Worm (Caenorhabditis elegans) whole organism, L1 larva: Measurements from ENCODE around the gene rha-1.

Experiments
- C34B4.2 ChIP-seq: sonication (generic microtip); optimal IDR thresholded peaks from 2 replicates; lab custom pipeline; 2017; ENCODE audit warnings: mild to moderate bottlenecking, missing genetic modification characterization, missing compliant biosample characterization
- nhr-237 ChIP-seq: fragments of 150-350 bp; optimal IDR thresholded peaks from 2 replicates; lab custom pipeline; 2014; ENCODE audit warnings: missing biosample characterization, missing genetic modification characterization
- nhr-28 ChIP-seq: fragments of 150-350 bp; optimal IDR thresholded peaks from 2 replicates; lab custom pipeline; 2014; ENCODE audit warnings: missing biosample characterization, missing genetic modification characterization
- nhr-76 ChIP-seq: sonication (generic microtip); optimal IDR thresholded peaks from 2 replicates; lab custom pipeline; 2017; ENCODE audit warnings: missing biosample characterization, missing genetic modification characterization
- nhr-85 ChIP-seq: sonication (generic microtip); peaks from one replicate; lab custom pipeline; 2016; ENCODE audit warnings: missing genetic modification characterization, inconsistent platforms, missing compliant biosample characterization
- pqm-1 ChIP-seq: sonication (generic microtip); optimal IDR thresholded peaks from 3 replicates; lab custom pipeline; 2017; ENCODE audit warnings: missing biosample characterization, missing genetic modification characterization
- rnt-1 ChIP-seq: sonication (generic microtip); optimal IDR thresholded peaks from 2 replicates; lab custom pipeline; 2016; ENCODE audit warnings: mild to moderate bottlenecking, missing genetic modification characterization, moderate library complexity, missing compliant biosample characterization
- skn-1 ChIP-seq: fragments of 150-350 bp; optimal IDR thresholded peaks from 2 replicates; lab custom pipeline; 2014; ENCODE audit warnings: missing biosample characterization, missing genetic modification characterization
- sox-4 ChIP-seq: sonication (generic microtip); optimal IDR thresholded peaks from 2 replicates; lab custom pipeline; 2016; ENCODE audit warnings: missing genetic modification characterization, missing compliant biosample characterization
- tbx-2 ChIP-seq: sonication (generic microtip); optimal IDR thresholded peaks from 2 replicates; lab custom pipeline; 2016; ENCODE audit warnings: missing genetic modification characterization, missing compliant biosample characterization
- unc-30 ChIP-seq: sonication (generic microtip); optimal IDR thresholded peaks from 2 replicates; lab custom pipeline; 2017; ENCODE audit warnings: missing biosample characterization, missing genetic modification characterization
- unc-62 ChIP-seq: fragments of 150-350 bp; optimal IDR thresholded peaks from 2 replicates; lab custom pipeline; 2014; ENCODE audit warnings: missing biosample characterization, missing genetic modification reagents, missing genetic modification characterization
- unc-98 ChIP-seq: fragments of 200-800 bp; sonication (Bioruptor generic); IDR thresholded peaks from 2 replicates; pipeline ENCODE4 v1.3.6; 2022; ENCODE audit warnings: missing genetic modification characterization, missing compliant biosample characterization

DNA sequence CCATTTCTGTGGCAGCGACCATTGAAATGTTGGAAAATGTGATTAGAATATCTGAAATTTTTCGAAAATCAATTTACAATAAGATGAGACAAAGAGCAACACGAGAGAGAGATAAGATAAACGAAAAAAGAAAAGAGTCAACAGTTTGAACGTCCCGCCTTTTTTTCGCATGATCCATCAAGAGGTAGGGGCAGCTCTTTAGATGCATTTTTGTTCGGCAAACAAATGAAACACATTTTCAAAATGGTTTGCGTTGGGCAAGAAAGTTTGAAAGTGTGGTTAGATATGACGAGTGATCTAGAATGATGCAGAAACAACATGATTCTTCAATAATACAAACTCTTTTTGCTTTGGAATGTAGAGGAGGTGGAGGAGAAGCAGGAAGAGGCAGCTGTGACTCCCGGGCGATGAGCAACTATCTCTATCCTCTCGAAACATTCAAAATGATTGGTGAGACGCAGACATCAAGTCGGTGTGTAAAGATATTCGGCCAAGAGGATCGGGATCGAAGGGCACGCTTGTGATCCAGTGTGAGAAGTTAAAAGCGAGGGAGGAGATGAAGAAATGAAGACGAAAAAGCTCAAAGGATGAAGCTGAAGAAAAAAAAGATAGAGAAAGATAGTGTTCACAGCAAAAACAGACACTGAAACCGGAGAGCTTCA lies 38.9 kb downstream of the rha-1 start, which contains the start of gene F46C5.6:
- TF ChIP-seq pqm-1 (tag; lab: Kevin White, UChicago) (no peak), nhr-237 (tag; lab: Kevin White, UChicago) (no peak), rnt-1 (peak; percentile 66), unc-98 (GFP tag; lab: Robert Waterston, UW) (no peak), tbx-2 (tag; lab: Kevin White, UChicago) (peak; percentile 19), nhr-76 (tag; lab: Kevin White, UChicago) (no peak), nhr-28 (tag; lab: Kevin White, UChicago) (no peak), sox-4 (tag; lab: Kevin White, UChicago) (no peak), nhr-85 (tag; lab: Kevin White, UChicago) (no peak), unc-62 (GFP tag; lab: Kevin White, UChicago) (no peak), C34B4.2 (no peak), skn-1 (tag; lab: Kevin White, UChicago) (no peak), unc-30 (tag; lab: Kevin White, UChicago) (no peak)
